Fruit fly (Drosophila melanogaster) whole organism, embryonic: Measurements from ENCODE around the gene CG5665.

Source experiments
- CG16779 ChIP-seq: fragments of 200-800 bp; sonication (Bioruptor generic); IDR thresholded peaks from 2 replicates; pipeline ENCODE4 v1.3.6; 2022; ENCODE audit warnings: missing biosample characterization, missing genetic modification characterization
- CG17802 ChIP-seq: fragments of 200-800 bp; sonication (Bioruptor generic); optimal IDR thresholded peaks from 2 replicates; lab custom pipeline; 2018; ENCODE audit warnings: missing biosample characterization, mild to moderate bottlenecking, missing genetic modification characterization, moderate library complexity
- CG31441 ChIP-seq: fragments of 200-800 bp; sonication (Bioruptor generic); IDR thresholded peaks from 2 replicates; pipeline ENCODE4 v1.3.6; 2022; ENCODE audit warnings: missing biosample characterization, missing genetic modification characterization
- Dll ChIP-seq: fragments of 200-800 bp; sonication (Bioruptor generic); IDR thresholded peaks from 4 replicates; pipeline ENCODE4 v1.3.6; 2022; ENCODE audit warnings: missing biosample characterization, missing genetic modification characterization; ENCODE audit not compliant: partially characterized antibody
- bbx ChIP-seq: fragments of 200-800 bp; sonication (Bioruptor generic); IDR thresholded peaks from 2 replicates; pipeline ENCODE4 v1.3.6; 2022; ENCODE audit warnings: missing biosample characterization, missing genetic modification characterization; ENCODE audit not compliant: partially characterized antibody
- ind ChIP-seq: fragments of 200-800 bp; sonication (Bioruptor generic); optimal IDR thresholded peaks from 3 replicates; lab custom pipeline; 2016; ENCODE audit warnings: missing biosample characterization, missing genetic modification characterization
- repo ChIP-seq: fragments of 200-800 bp; sonication (Bioruptor generic); optimal IDR thresholded peaks from 2 replicates; lab custom pipeline; 2016; ENCODE audit warnings: missing biosample characterization, missing genetic modification characterization
- sens-2 ChIP-seq: fragments of 200-800 bp; sonication (Bioruptor generic); IDR thresholded peaks from 2 replicates; pipeline ENCODE4 v1.3.6; 2022; ENCODE audit warnings: missing biosample characterization, missing genetic modification characterization
- tna ChIP-seq: fragments of 200-800 bp; sonication (Bioruptor generic); IDR thresholded peaks from 2 replicates; pipeline ENCODE4 v1.3.6; 2022; ENCODE audit warnings: missing biosample characterization, missing genetic modification characterization; ENCODE audit not compliant: partially characterized antibody

DNA sequence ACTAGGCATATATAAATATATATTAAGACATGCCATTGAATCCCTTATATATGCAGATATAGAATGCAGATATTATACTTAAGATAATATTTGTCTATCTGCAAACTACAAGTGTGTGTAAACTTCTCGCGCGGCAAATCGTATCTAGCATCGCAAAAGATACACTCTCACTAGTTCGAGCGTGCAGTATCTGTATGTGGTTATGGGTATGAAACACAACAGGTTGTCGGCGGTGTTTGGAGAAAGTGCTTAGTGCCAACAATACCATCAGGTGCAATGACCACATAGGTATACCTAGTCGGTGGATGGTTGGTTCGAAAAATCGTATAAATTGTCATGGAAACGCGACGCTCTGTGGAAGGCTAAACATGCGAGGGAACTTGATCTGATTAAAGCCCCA is 46.2 kb downstream of the CG5665 start:
- TF ChIP-seq ind (GFP tag; lab: Kevin White, UChicago) (no peak), CG17802 (tag; lab: Kevin White, UChicago) (no peak), sens-2 (GFP tag; lab: Robert Waterston, UW) (no peak), repo (GFP tag; lab: Kevin White, UChicago) (no peak), Dll (GFP tag; lab: Robert Waterston, UW) (no peak), CG31441 (no peak), CG16779 (GFP tag; lab: Robert Waterston, UW) (no peak), bbx (GFP tag; lab: Robert Waterston, UW) (no peak), tna (GFP tag; lab: Robert Waterston, UW) (no peak)
